Fruit fly (Drosophila melanogaster) whole organism, prepupa: ENCODE data around the gene LysRS.

Source experiments
- Blimp-1 ChIP-seq: fragments of 200-800 bp; sonication (Bioruptor generic); optimal IDR thresholded peaks from 3 replicates; lab custom pipeline; 2017; ENCODE audit warnings: missing biosample characterization, missing genetic modification characterization, mild to moderate bottlenecking, moderate library complexity, missing genetic modification reagents
- CG10631 ChIP-seq: fragments of 200-800 bp; sonication (Bioruptor generic); optimal IDR thresholded peaks from 2 replicates; lab custom pipeline; 2016; ENCODE audit warnings: missing biosample characterization, missing genetic modification characterization
- CG11294 ChIP-seq: fragments of 200-800 bp; sonication (Bioruptor generic); IDR thresholded peaks from 2 replicates; pipeline ENCODE4 v1.3.6; 2022; ENCODE audit warnings: missing biosample characterization, missing genetic modification characterization
- CG11762 ChIP-seq: fragments of 200-800 bp; sonication (Bioruptor generic); optimal IDR thresholded peaks from 3 replicates; lab custom pipeline; 2016; ENCODE audit warnings: missing biosample characterization, missing genetic modification characterization; ENCODE audit not compliant: insufficient read depth
- CG11902 ChIP-seq: fragments of 200-800 bp; sonication (Bioruptor generic); optimal IDR thresholded peaks from 3 replicates; lab custom pipeline; 2016; ENCODE audit warnings: missing biosample characterization, missing genetic modification characterization
- CG15336 ChIP-seq: fragments of 200-800 bp; sonication (Bioruptor generic); IDR thresholded peaks from 2 replicates; pipeline ENCODE4 v1.3.6; 2022; ENCODE audit warnings: missing biosample characterization, missing genetic modification characterization
- CG1621 ChIP-seq: fragments of 200-800 bp; sonication (Bioruptor generic); optimal IDR thresholded peaks from 3 replicates; lab custom pipeline; 2018; ENCODE audit warnings: missing biosample characterization, mild to moderate bottlenecking, missing genetic modification characterization
- CG16779 ChIP-seq: fragments of 200-800 bp; sonication (Bioruptor generic); optimal IDR thresholded peaks from 3 replicates; lab custom pipeline; 2017; ENCODE audit warnings: missing biosample characterization, mild to moderate bottlenecking, missing genetic modification characterization
- CG3032 ChIP-seq: fragments of 200-800 bp; optimal IDR thresholded peaks from 2 replicates; lab custom pipeline; 2019; ENCODE audit warnings: missing biosample characterization, mild to moderate bottlenecking, missing genetic modification characterization, moderate library complexity
- CG31627 ChIP-seq: fragments of 200-800 bp; sonication (Bioruptor generic); optimal IDR thresholded peaks from 3 replicates; lab custom pipeline; 2016; ENCODE audit warnings: missing biosample characterization, missing genetic modification characterization
- CG32006 ChIP-seq: fragments of 200-800 bp; sonication (Bioruptor generic); optimal IDR thresholded peaks from 3 replicates; lab custom pipeline; 2017; ENCODE audit warnings: missing biosample characterization, mild to moderate bottlenecking, missing genetic modification characterization
- CG34406 ChIP-seq: fragments of 200-800 bp; sonication (Bioruptor generic); optimal IDR thresholded peaks from 3 replicates; lab custom pipeline; 2016; ENCODE audit warnings: missing biosample characterization, missing genetic modification characterization
- CG4318 ChIP-seq: fragments of 200-800 bp; sonication (Bioruptor generic); optimal IDR thresholded peaks from 3 replicates; lab custom pipeline; 2017; ENCODE audit warnings: missing biosample characterization, mild to moderate bottlenecking, missing genetic modification characterization
- CG6276 ChIP-seq: fragments of 200-800 bp; sonication (Bioruptor generic); optimal IDR thresholded peaks from 2 replicates; lab custom pipeline; 2017; ENCODE audit warnings: missing biosample characterization, mild to moderate bottlenecking, missing genetic modification characterization
- CG6792 ChIP-seq: fragments of 200-800 bp; sonication (Bioruptor generic); optimal IDR thresholded peaks from 3 replicates; lab custom pipeline; 2016; ENCODE audit warnings: missing biosample characterization, missing genetic modification characterization
- CG6854 ChIP-seq: fragments of 200-800 bp; sonication (Bioruptor generic); optimal IDR thresholded peaks from 2 replicates; lab custom pipeline; 2017; ENCODE audit warnings: missing biosample characterization, mild to moderate bottlenecking, missing genetic modification characterization
- CG7368 ChIP-seq: fragments of 200-800 bp; sonication (Bioruptor generic); optimal IDR thresholded peaks from 3 replicates; lab custom pipeline; 2016; ENCODE audit warnings: missing biosample characterization, missing genetic modification characterization
- CG8319 ChIP-seq: fragments of 200-800 bp; sonication (Bioruptor generic); optimal IDR thresholded peaks from 3 replicates; lab custom pipeline; 2016; ENCODE audit warnings: missing biosample characterization, missing genetic modification characterization
- CG8632 ChIP-seq: fragments of 200-800 bp; sonication (Bioruptor generic); optimal IDR thresholded peaks from 3 replicates; lab custom pipeline; 2016; ENCODE audit warnings: missing biosample characterization, missing genetic modification characterization
- CG9139 ChIP-seq: fragments of 200-800 bp; sonication (Bioruptor generic); optimal IDR thresholded peaks from 3 replicates; lab custom pipeline; 2017; ENCODE audit warnings: missing biosample characterization, mild to moderate bottlenecking, missing genetic modification characterization
- Eip75B ChIP-seq: fragments of 200-800 bp; sonication (Bioruptor generic); optimal IDR thresholded peaks from 3 replicates; lab custom pipeline; 2016; ENCODE audit warnings: missing biosample characterization, missing genetic modification characterization
- Eip78C ChIP-seq: fragments of 200-800 bp; sonication (Bioruptor generic); peaks from one replicate; lab custom pipeline; 2016; ENCODE audit warnings: missing biosample characterization, missing genetic modification characterization
- Eip93F ChIP-seq: fragments of 200-800 bp; sonication (Bioruptor generic); optimal IDR thresholded peaks from 2 replicates; lab custom pipeline; 2016; ENCODE audit warnings: missing biosample characterization, mild to moderate bottlenecking, missing genetic modification characterization
- Ets21C ChIP-seq: fragments of 200-800 bp; sonication (Bioruptor generic); optimal IDR thresholded peaks from 3 replicates; lab custom pipeline; 2016; ENCODE audit warnings: missing biosample characterization, missing genetic modification characterization
- Ets96B ChIP-seq: fragments of 200-800 bp; optimal IDR thresholded peaks from 2 replicates; lab custom pipeline; 2019; ENCODE audit warnings: missing biosample characterization, mild to moderate bottlenecking, missing genetic modification characterization, moderate library complexity
- Gug ChIP-seq: fragments of 200-800 bp; sonication (Bioruptor generic); IDR thresholded peaks from 2 replicates; pipeline ENCODE4 v1.3.6; 2022; ENCODE audit warnings: missing biosample characterization, missing genetic modification characterization
- Hr38 ChIP-seq: sonication (Bioruptor generic); optimal IDR thresholded peaks from 2 replicates; lab custom pipeline; 2016; ENCODE audit warnings: missing biosample characterization, missing genetic modification characterization
- Hr39 ChIP-seq: fragments of 200-800 bp; sonication (Bioruptor generic); optimal IDR thresholded peaks from 2 replicates; lab custom pipeline; 2016; ENCODE audit warnings: missing biosample characterization, missing genetic modification characterization
- Hr4 ChIP-seq: fragments of 200-800 bp; sonication (Bioruptor generic); optimal IDR thresholded peaks from 3 replicates; lab custom pipeline; 2016; ENCODE audit warnings: missing biosample characterization, missing genetic modification characterization
- Lpt ChIP-seq: fragments of 200-800 bp; sonication (Bioruptor generic); optimal IDR thresholded peaks from 3 replicates; lab custom pipeline; 2016; ENCODE audit warnings: missing biosample characterization, missing genetic modification characterization
- Met ChIP-seq: fragments of 200-800 bp; sonication (Bioruptor generic); optimal IDR thresholded peaks from 3 replicates; lab custom pipeline; 2016; ENCODE audit warnings: missing biosample characterization, missing genetic modification characterization
- OdsH ChIP-seq: fragments of 200-800 bp; sonication (Bioruptor generic); optimal IDR thresholded peaks from 3 replicates; lab custom pipeline; 2016; ENCODE audit warnings: missing biosample characterization, missing genetic modification characterization
- Smox ChIP-seq: fragments of 200-800 bp; sonication (Bioruptor generic); optimal IDR thresholded peaks from 3 replicates; lab custom pipeline; 2016; ENCODE audit warnings: missing biosample characterization, missing genetic modification characterization
- Sox14 ChIP-seq: fragments of 200-800 bp; sonication (Bioruptor generic); optimal IDR thresholded peaks from 3 replicates; lab custom pipeline; 2016; ENCODE audit warnings: missing biosample characterization, missing genetic modification characterization
- Sox15 ChIP-seq: fragments of 200-800 bp; sonication (Bioruptor generic); optimal IDR thresholded peaks from 3 replicates; lab custom pipeline; 2016; ENCODE audit warnings: missing biosample characterization, missing genetic modification characterization
- acj6 ChIP-seq: fragments of 200-800 bp; sonication (Bioruptor generic); optimal IDR thresholded peaks from 3 replicates; lab custom pipeline; 2016; ENCODE audit warnings: missing biosample characterization, missing genetic modification characterization
- cyc ChIP-seq: fragments of 200-800 bp; sonication (Bioruptor generic); optimal IDR thresholded peaks from 3 replicates; lab custom pipeline; 2016; ENCODE audit warnings: missing biosample characterization, missing genetic modification characterization
- dac ChIP-seq: fragments of 200-800 bp; sonication (Bioruptor generic); optimal IDR thresholded peaks from 2 replicates; lab custom pipeline; 2017; ENCODE audit warnings: missing biosample characterization, mild to moderate bottlenecking, missing genetic modification characterization
- dsx ChIP-seq: fragments of 200-800 bp; optimal IDR thresholded peaks from 3 replicates; lab custom pipeline; 2019; ENCODE audit warnings: missing biosample characterization, mild to moderate bottlenecking, missing genetic modification characterization, moderate library complexity; ENCODE audit not compliant: poor library complexity, severe bottlenecking
- esn ChIP-seq: fragments of 200-800 bp; sonication (Bioruptor generic); optimal IDR thresholded peaks from 2 replicates; lab custom pipeline; 2016; ENCODE audit warnings: missing biosample characterization, mild to moderate bottlenecking, missing genetic modification characterization, moderate library complexity
- fd85E ChIP-seq: fragments of 200-800 bp; sonication (Bioruptor generic); optimal IDR thresholded peaks from 3 replicates; lab custom pipeline; 2016; ENCODE audit warnings: missing biosample characterization, missing genetic modification characterization
- fkh ChIP-seq: fragments of 200-800 bp; sonication (Bioruptor generic); optimal IDR thresholded peaks from 3 replicates; lab custom pipeline; 2017; ENCODE audit warnings: missing biosample characterization, mild to moderate bottlenecking, missing genetic modification characterization, moderate library complexity
- salr ChIP-seq, 2 experiments: fragments of 200-800 bp; sonication (Bioruptor generic); optimal IDR thresholded peaks; 3 replicates each; lab custom pipeline; 2016 to 2018; ENCODE audit warnings: missing biosample characterization in 2 of 2, missing genetic modification characterization in 2 of 2, mild to moderate bottlenecking in 1 of 2
- spab ChIP-seq: fragments of 200-800 bp; sonication (Bioruptor generic); optimal IDR thresholded peaks from 2 replicates; lab custom pipeline; 2017; ENCODE audit warnings: missing biosample characterization, mild to moderate bottlenecking, missing genetic modification characterization, missing genetic modification reagents
- topi ChIP-seq: fragments of 200-800 bp; sonication (Bioruptor generic); optimal IDR thresholded peaks from 3 replicates; lab custom pipeline; 2016; ENCODE audit warnings: missing biosample characterization, missing genetic modification characterization
- vri ChIP-seq: fragments of 200-800 bp; sonication (Bioruptor generic); optimal IDR thresholded peaks from 3 replicates; lab custom pipeline; 2016; ENCODE audit warnings: missing biosample characterization, mild to moderate bottlenecking, missing genetic modification characterization

LysRS gene

DNA sequence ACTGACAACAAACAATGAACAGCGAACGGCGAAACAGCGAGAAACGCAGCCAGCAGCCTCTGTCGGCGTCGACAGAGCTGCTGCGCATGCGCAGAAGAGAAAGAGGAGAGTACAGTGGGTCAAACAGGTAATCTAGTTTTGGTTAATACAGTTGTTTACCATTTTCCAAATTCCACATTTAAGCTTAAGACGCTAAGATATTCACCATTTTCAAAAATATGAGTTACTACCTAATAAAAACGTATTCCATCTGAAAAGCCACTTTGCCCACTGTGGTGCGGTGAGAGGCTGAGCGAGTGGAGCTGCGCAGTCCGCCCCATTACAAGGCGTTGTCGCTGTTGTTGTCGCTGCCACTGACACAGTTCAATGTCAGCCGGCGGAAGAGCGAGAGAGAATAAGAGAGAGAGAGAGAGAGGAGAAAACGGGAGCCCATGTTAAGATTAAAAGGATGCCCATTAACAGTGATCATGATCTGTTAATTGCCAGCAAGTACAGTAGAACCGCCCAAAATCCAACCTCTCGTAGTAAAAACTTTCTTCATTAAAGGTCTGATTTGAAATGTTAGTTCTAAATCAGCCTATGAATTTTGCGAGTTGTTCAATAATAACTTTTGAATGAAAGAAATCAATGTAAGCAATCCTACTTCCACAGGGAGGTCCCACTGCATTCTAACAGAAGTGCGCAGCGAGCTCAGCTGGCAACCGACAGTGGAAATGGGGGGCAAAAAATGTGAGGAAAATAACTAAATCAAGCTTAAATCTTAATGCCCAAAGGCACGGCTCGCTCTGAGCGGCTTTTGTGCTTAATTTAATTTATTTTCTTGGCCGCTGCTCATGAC, 42.3 kb upstream of the LysRS start (continued):
- peak; percentile 97 for TF ChIP-seq Ets96B (tag; lab: Kevin White, UChicago)
- peak; percentile 96 for TF ChIP-seq dac (GFP tag; lab: Kevin White, UChicago)
- TF ChIP-seq acj6 (GFP tag; lab: Kevin White, UChicago): peak; percentile 97
- peak; percentile 98 for TF ChIP-seq spab
- peak; percentile 97 for TF ChIP-seq CG15336
- peak; percentile 96 for TF ChIP-seq vri
- TF ChIP-seq CG7368 (GFP tag; lab: Kevin White, UChicago): peak; percentile 97
- peak; percentile 95 for TF ChIP-seq fd85E (GFP tag; lab: Kevin White, UChicago)
- TF ChIP-seq Eip93F (GFP tag; lab: Kevin White, UChicago): peak; percentile 94
- peak; percentile 97 for TF ChIP-seq Hr39 (GFP tag; lab: Kevin White, UChicago)
- peak; percentile 98 for TF ChIP-seq CG11762 (GFP tag; lab: Kevin White, UChicago)
- peak; percentile 97 for TF ChIP-seq Lpt (GFP tag; lab: Kevin White, UChicago)
- TF ChIP-seq CG4318 (GFP tag; lab: Kevin White, UChicago): peak; percentile 97
- TF ChIP-seq OdsH (GFP tag; lab: Kevin White, UChicago): peak; percentile 98
- TF ChIP-seq Sox14 (GFP tag; lab: Kevin White, UChicago): peak; percentile 98
- peak; percentile 99 for TF ChIP-seq CG6792
- peak; percentile 96 for TF ChIP-seq CG31627 (GFP tag; lab: Kevin White, UChicago)
- TF ChIP-seq Eip78C (GFP tag; lab: Kevin White, UChicago): peak; percentile 99
- peak; percentile 95 for TF ChIP-seq Ets21C

dm6 chrX:9650048-9650447, 41.4 kb upstream of the LysRS start:
- TF ChIP-seq Eip75B (GFP tag; lab: Kevin White, UChicago) (peak; percentile 92), esn (GFP tag; lab: Kevin White, UChicago) (no peak), vri (no peak), CG32006 (GFP tag; lab: Kevin White, UChicago) (peak; percentile 96), dac (GFP tag; lab: Kevin White, UChicago) (peak; percentile 83), CG8632 (GFP tag; lab: Kevin White, UChicago) (peak; percentile 75), CG6854 (GFP tag; lab: Kevin White, UChicago) (no peak), dsx (peak; percentile 49), CG11294 (GFP tag; lab: Robert Waterston, UW) (peak; percentile 76), CG6276 (GFP tag; lab: Kevin White, UChicago) (peak; percentile 90), cyc (GFP tag; lab: Kevin White, UChicago) (peak; percentile 25), OdsH (GFP tag; lab: Kevin White, UChicago) (peak; percentile 89), Eip78C (GFP tag; lab: Kevin White, UChicago) (peak; percentile 98), CG8319 (GFP tag; lab: Kevin White, UChicago) (peak; percentile 53), CG11902 (no peak), Hr38 (GFP tag; lab: Kevin White, UChicago) (no peak), Hr4 (GFP tag; lab: Kevin White, UChicago) (peak; percentile 87), Eip93F (GFP tag; lab: Kevin White, UChicago) (no peak), CG16779 (tag; lab: Kevin White, UChicago) (peak; percentile 83), Smox (GFP tag; lab: Kevin White, UChicago) (no peak), salr (GFP tag; optimal IDR thresholded peaks at IDR 0.05; lab: Kevin White, UChicago) (peak; percentile 81 to 94), CG1621 (peak; percentile 86), Hr39 (GFP tag; lab: Kevin White, UChicago) (peak; percentile 2), CG10631 (GFP tag; lab: Kevin White, UChicago) (peak; percentile 96), CG7368 (GFP tag; lab: Kevin White, UChicago) (peak; percentile 68), topi (GFP tag; lab: Kevin White, UChicago) (peak; percentile 43), Blimp-1 (GFP tag; lab: Kevin White, UChicago) (no peak), CG34406 (GFP tag; lab: Kevin White, UChicago) (peak; percentile 66), Sox15 (peak; percentile 30), CG9139 (GFP tag; lab: Kevin White, UChicago) (peak; percentile 83), Met (GFP tag; lab: Kevin White, UChicago) (peak; percentile 48), fd85E (GFP tag; lab: Kevin White, UChicago) (no peak), Ets96B (tag; lab: Kevin White, UChicago) (peak; percentile 89), CG3032 (tag; lab: Kevin White, UChicago) (peak; percentile 89), CG11762 (GFP tag; lab: Kevin White, UChicago) (peak; percentile 86), fkh (GFP tag; lab: Kevin White, UChicago) (no peak), Ets21C (no peak), CG15336 (peak; percentile 94), Gug (GFP tag; lab: Robert Waterston, UW) (peak; percentile 91), Lpt (GFP tag; lab: Kevin White, UChicago) (peak; percentile 94)
